Worm (Caenorhabditis elegans): ENCODE results near the gene C56G2.15.

The C56G2.15 gene

ce11 chrIII:6353084-6353483 lies 14.6 kb downstream of the C56G2.15 start, which contains the start of gene akap-1:
Gene akap-1 (plus strand): TSS chrIII:6353384.
- TF ChIP-seq tbx-7 (tag; optimal IDR thresholded peaks at IDR 0.05) (no peak), ceh-2 (tag; optimal IDR thresholded peaks at IDR 0.05) (no peak)

- TF ChIP-seq K02D7.2 (tag; optimal IDR thresholded peaks at IDR 0.05) (no peak), unc-42 (tag; optimal IDR thresholded peaks at IDR 0.05) (peak; percentile 67)
Measured at ce11 chrIII:6352459-6352858, 15.2 kb downstream of the C56G2.15 start.

DNA sequence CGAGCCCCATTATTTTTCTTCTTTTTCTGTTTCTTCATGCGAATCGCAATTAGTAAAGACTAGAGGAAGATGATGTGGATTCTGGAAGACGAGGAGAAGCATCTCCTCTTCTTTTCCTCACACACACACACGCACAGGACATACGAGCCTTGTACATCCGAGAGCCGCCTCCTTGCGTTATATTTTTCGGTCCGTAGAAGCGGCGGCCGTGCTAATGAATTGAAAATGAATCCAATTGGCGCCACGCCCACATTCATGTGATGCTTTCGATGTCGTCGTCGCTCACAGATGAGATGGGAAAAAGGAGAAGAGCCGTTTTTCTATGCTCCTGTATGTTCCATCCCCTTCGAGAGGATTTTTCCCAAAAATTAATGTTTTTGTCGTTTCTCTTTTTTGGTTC lies 16.3 kb downstream of the C56G2.15 start:
- TF ChIP-seq dmd-4 (tag; optimal IDR thresholded peaks at IDR 0.05; ENCODE audit: borderline replicate concordance): no peak
- no peak for TF ChIP-seq ceh-22 (tag; optimal IDR thresholded peaks at IDR 0.05)
- TF ChIP-seq ceh-2 (tag; optimal IDR thresholded peaks at IDR 0.05): no peak
- no peak for TF ChIP-seq ceh-9 (tag; optimal IDR thresholded peaks at IDR 0.05)
- no peak for TF ChIP-seq unc-3 (GFP tag; conservative IDR thresholded peaks at IDR 0.05)
- TF ChIP-seq unc-3 (tag; optimal IDR thresholded peaks at IDR 0.05): no peak
- no peak for TF ChIP-seq pha-2 (tag; optimal IDR thresholded peaks at IDR 0.05)
- TF ChIP-seq ceh-14 (tag; optimal IDR thresholded peaks at IDR 0.05): no peak
- no peak for TF ChIP-seq C08G9.2 (tag; optimal IDR thresholded peaks at IDR 0.05)
- TF ChIP-seq elt-2 (tag; optimal IDR thresholded peaks at IDR 0.05): no peak
- TF ChIP-seq pag-3 (tag; optimal IDR thresholded peaks at IDR 0.05; ENCODE audit: borderline replicate concordance): no peak
- TF ChIP-seq pat-9 (tag; optimal IDR thresholded peaks at IDR 0.05): no peak
- TF ChIP-seq ref-2 (tag; optimal IDR thresholded peaks at IDR 0.05): no peak
- no peak for TF ChIP-seq pha-4 (tag; optimal IDR thresholded peaks at IDR 0.05)
- TF ChIP-seq unc-42 (tag; optimal IDR thresholded peaks at IDR 0.05): no peak
- TF ChIP-seq fkh-10 (GFP tag; optimal IDR thresholded peaks at IDR 0.05): no peak
- TF ChIP-seq C38D4.7 (GFP tag; optimal IDR thresholded peaks at IDR 0.05): no peak

- no peak for TF ChIP-seq ceh-45 (GFP tag; IDR thresholded peaks at IDR 0.05)
- no peak for TF ChIP-seq ets-4 (tag; optimal IDR thresholded peaks at IDR 0.05)
- no peak for TF ChIP-seq ceh-30 (tag; optimal IDR thresholded peaks at IDR 0.05)
- TF ChIP-seq unc-42 (tag; optimal IDR thresholded peaks at IDR 0.05): peak; percentile 58
Measured at ce11 chrIII:6350424-6350823, 17.3 kb downstream of the C56G2.15 start.

- TF ChIP-seq elt-2 (tag; optimal IDR thresholded peaks at IDR 0.05) (no peak), che-1 (tag; optimal IDR thresholded peaks at IDR 0.05) (no peak), tbx-2 (tag; optimal IDR thresholded peaks at IDR 0.05) (no peak), unc-3 (GFP tag; conservative IDR thresholded peaks at IDR 0.05) (no peak), unc-3 (tag; optimal IDR thresholded peaks at IDR 0.05) (no peak), fkh-6 (tag; optimal IDR thresholded peaks at IDR 0.05) (no peak), npax-4 (tag; optimal IDR thresholded peaks at IDR 0.05) (no peak), pqm-1 (tag; optimal IDR thresholded peaks at IDR 0.05) (no peak), ets-4 (tag; optimal IDR thresholded peaks at IDR 0.05) (no peak), gmeb-2 (tag; optimal IDR thresholded peaks at IDR 0.05) (no peak)
Measured at ce11 chrIII:6348578-6348977, 19.1 kb downstream of the C56G2.15 start.

DNA sequence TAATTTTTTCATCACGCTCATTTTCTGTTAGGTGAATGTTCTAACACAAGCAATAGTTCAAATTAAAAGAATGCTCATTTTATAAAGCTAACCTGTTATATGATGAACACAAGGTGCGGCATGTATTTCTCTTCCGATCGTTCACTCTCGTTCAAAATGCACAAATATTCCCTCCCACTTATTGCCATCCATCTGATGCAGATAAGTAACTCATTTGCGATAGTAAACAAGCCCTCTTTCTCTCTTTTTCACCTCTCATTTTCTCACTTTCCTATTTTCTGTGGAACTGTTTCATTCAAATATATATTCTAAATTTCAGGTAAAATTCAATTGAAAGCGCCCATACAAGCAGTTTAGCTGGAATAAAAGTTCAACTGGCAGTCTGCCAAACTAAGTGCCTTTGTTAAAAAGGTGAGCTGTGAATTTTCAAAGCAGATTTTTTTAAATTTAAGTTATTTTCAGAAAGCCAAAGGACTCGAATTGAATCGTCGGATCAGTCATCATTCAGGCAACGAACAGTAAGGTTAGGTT lies 21.7 kb downstream of the C56G2.15 start, which contains the start of the genes trmt-10C.2 and C56G2.22:
Gene trmt-10C.2, plus strand, starts transcription at position 314 of the 531 bp plus-strand sequence.
Gene C56G2.22, plus strand, starts transcription at position 481 of the 531 bp plus-strand sequence.
- peak; percentile 6 for TF ChIP-seq elt-2 (tag; optimal IDR thresholded peaks at IDR 0.05)
- no peak for TF ChIP-seq hlh-30 (tag; optimal IDR thresholded peaks at IDR 0.05; ENCODE audit: insufficient read depth)

DNA sequence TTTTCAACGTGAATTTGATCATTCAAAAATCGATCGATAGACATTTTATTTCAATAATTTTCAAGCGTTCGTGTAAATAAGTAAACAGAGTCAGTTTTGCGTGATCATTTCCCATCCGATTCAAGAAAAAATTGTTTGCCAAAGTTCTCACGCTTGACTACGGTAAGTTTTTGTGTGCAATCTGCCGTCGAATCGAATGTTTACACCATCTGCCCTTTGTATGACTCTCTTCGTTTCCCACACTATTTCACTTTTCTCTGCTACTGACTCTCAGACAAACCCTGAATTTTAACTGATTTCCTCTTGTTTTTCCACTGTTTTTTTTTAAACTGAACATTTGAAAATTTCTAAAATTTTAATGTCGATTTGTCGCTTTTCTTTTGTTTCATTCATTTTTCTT lies 23.0 kb downstream of the C56G2.15 start:
- TF ChIP-seq ttx-3 (tag; optimal IDR thresholded peaks at IDR 0.05) (no peak), rnt-1 (tag; optimal IDR thresholded peaks at IDR 0.05) (no peak), hlh-8 (tag; optimal IDR thresholded peaks at IDR 0.05) (no peak), hlh-6 (tag; optimal IDR thresholded peaks at IDR 0.05) (no peak), pax-1 (tag; optimal IDR thresholded peaks at IDR 0.05) (peak; percentile 73), nfya-1 (tag; optimal IDR thresholded peaks at IDR 0.05) (peak; percentile 81), ceh-34 (tag; optimal IDR thresholded peaks at IDR 0.05) (peak; percentile 63), npax-4 (tag; optimal IDR thresholded peaks at IDR 0.05) (no peak), tbx-2 (tag; optimal IDR thresholded peaks at IDR 0.05) (peak; percentile 74), ceh-30 (tag; optimal IDR thresholded peaks at IDR 0.05) (peak; percentile 30), hlh-30 (tag; optimal IDR thresholded peaks at IDR 0.05; ENCODE audit: insufficient read depth) (peak; percentile 41), K09A11.1 (tag; optimal IDR thresholded peaks at IDR 0.05; ENCODE audit: insufficient read depth) (peak; percentile 25), tbx-7 (tag; optimal IDR thresholded peaks at IDR 0.05) (no peak), ref-2 (tag; optimal IDR thresholded peaks at IDR 0.05) (peak; percentile 58), sox-4 (tag; optimal IDR thresholded peaks at IDR 0.05) (no peak), syd-9 (tag; optimal IDR thresholded peaks at IDR 0.05) (no peak), pha-2 (tag; optimal IDR thresholded peaks at IDR 0.05) (no peak), K02D7.2 (tag; optimal IDR thresholded peaks at IDR 0.05) (no peak)
